Worm (Caenorhabditis elegans) whole organism, early embryonic: ENCODE results near the gene spe-49.

Experiments used
- ama-1 ChIP-seq: fragments of 150-350 bp; optimal IDR thresholded peaks from 2 replicates; lab custom pipeline; 2014
- flt-1 ChIP-seq: fragments of 200-800 bp; sonication (Bioruptor generic); IDR thresholded peaks from 2 replicates; pipeline ENCODE4 v1.3.6; 2022; ENCODE audit warnings: missing genetic modification characterization, missing compliant biosample characterization
- hmbx-1 ChIP-seq: sonication (generic microtip); optimal IDR thresholded peaks from 2 replicates; lab custom pipeline; 2016; ENCODE audit warnings: mild to moderate bottlenecking, missing genetic modification characterization, missing compliant biosample characterization
- hnd-1 ChIP-seq: sonication (generic microtip); optimal IDR thresholded peaks from 2 replicates; lab custom pipeline; 2016; ENCODE audit warnings: missing genetic modification characterization, missing compliant biosample characterization
- pes-1 ChIP-seq: fragments of 200-800 bp; sonication (Bioruptor generic); IDR thresholded peaks from 2 replicates; pipeline ENCODE4 v1.3.6; 2022; ENCODE audit warnings: missing genetic modification reagents, missing genetic modification characterization, missing compliant biosample characterization
- scrt-1 ChIP-seq: fragments of 200-800 bp; sonication (Bioruptor generic); IDR thresholded peaks from 2 replicates; pipeline ENCODE4 v1.3.6; 2022; ENCODE audit warnings: missing genetic modification characterization, missing compliant biosample characterization
- sea-1 ChIP-seq: fragments of 200-800 bp; sonication (Bioruptor generic); conservative IDR thresholded peaks from 2 replicates; pipeline ENCODE4 v1.3.6; 2022; ENCODE audit warnings: missing genetic modification characterization, missing compliant biosample characterization

DNA sequence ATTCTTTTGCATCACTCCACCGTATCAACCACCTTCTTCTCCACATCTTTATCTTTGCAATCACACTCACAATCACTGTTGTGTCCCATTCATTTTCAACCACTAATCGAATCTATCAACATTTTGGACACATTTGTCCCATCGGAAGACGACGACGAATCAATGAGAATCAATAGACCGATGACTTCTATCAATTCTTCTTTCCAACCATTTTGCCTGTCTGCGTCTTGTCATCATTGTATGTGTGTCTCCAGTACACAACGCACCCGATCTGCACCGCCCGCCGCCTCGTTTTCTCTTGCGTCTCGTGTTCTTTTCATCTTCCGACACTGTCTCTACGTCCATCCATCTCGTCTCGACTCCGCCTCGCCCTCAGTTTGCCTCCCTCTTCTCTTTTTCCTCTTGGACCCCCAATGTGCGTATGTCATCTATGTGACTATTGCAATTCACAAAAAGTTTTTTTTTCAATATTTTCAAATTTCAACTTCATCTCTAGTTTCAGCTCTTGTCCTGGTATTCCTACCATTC, 34.6 kb upstream of the spe-49 start, which contains the start of gene dmd-7:
- TF ChIP-seq flt-1 (0 out of 2 replicates have a peak, but pooled peaks have one; percentile 33), ama-1 (lab: Kevin White, UChicago) (no peak), hnd-1 (tag; lab: Kevin White, UChicago) (no peak), pes-1 (GFP tag; lab: Robert Waterston, UW) (no peak), scrt-1 (GFP tag; lab: Robert Waterston, UW) (no peak), hmbx-1 (tag; lab: Kevin White, UChicago) (no peak), sea-1 (GFP tag; lab: Robert Waterston, UW) (no peak)
